Fruit fly (Drosophila melanogaster) whole organism, embryonic: ENCODE measurements around the gene beag.

Source experiments
- Aef1 ChIP-seq: fragments of 200-800 bp; sonication (Bioruptor generic); IDR thresholded peaks from 3 replicates; pipeline ENCODE4 v1.3.6; 2022; ENCODE audit warnings: missing biosample characterization, missing genetic modification characterization
- CG10366 ChIP-seq: fragments of 200-800 bp; sonication (Bioruptor generic); IDR thresholded peaks from 2 replicates; pipeline ENCODE4 v1.3.6; 2022; ENCODE audit warnings: missing biosample characterization, missing genetic modification characterization
- CG11695 ChIP-seq: fragments of 200-800 bp; sonication (Bioruptor generic); IDR thresholded peaks from 3 replicates; pipeline ENCODE4 v1.3.6; 2022; ENCODE audit warnings: missing biosample characterization, missing genetic modification characterization
- CG11696 ChIP-seq: fragments of 200-800 bp; sonication (Bioruptor generic); IDR thresholded peaks from 2 replicates; pipeline ENCODE4 v1.3.6; 2022; ENCODE audit warnings: missing biosample characterization, missing genetic modification characterization
- CG1233 ChIP-seq: fragments of 200-800 bp; sonication (Bioruptor generic); optimal IDR thresholded peaks from 4 replicates; lab custom pipeline; 2018; ENCODE audit warnings: missing biosample characterization, mild to moderate bottlenecking, missing genetic modification characterization
- CG16863 ChIP-seq: fragments of 200-800 bp; sonication (Bioruptor generic); optimal IDR thresholded peaks from 3 replicates; lab custom pipeline; 2016; ENCODE audit warnings: missing biosample characterization, missing genetic modification characterization
- CG17612 ChIP-seq: fragments of 200-800 bp; sonication (Bioruptor generic); IDR thresholded peaks from 2 replicates; pipeline ENCODE4 v1.3.6; 2022; ENCODE audit warnings: missing biosample characterization, missing genetic modification characterization
- CG2129 ChIP-seq: fragments of 200-800 bp; sonication (Bioruptor generic); IDR thresholded peaks from 2 replicates; pipeline ENCODE4 v1.3.6; 2022; ENCODE audit warnings: missing biosample characterization, missing genetic modification characterization; ENCODE audit not compliant: partially characterized antibody
- CG30403 ChIP-seq: fragments of 200-800 bp; sonication (Bioruptor generic); optimal IDR thresholded peaks from 3 replicates; lab custom pipeline; 2016; ENCODE audit warnings: missing biosample characterization, missing genetic modification characterization
- CG4617 ChIP-seq: fragments of 200-800 bp; sonication (Bioruptor generic); optimal IDR thresholded peaks from 3 replicates; lab custom pipeline; 2016; ENCODE audit warnings: missing biosample characterization, missing genetic modification characterization, borderline replicate concordance
- CG5953 ChIP-seq: fragments of 200-800 bp; sonication (Bioruptor generic); IDR thresholded peaks from 2 replicates; pipeline ENCODE4 v1.3.6; 2022; ENCODE audit warnings: missing biosample characterization, missing genetic modification characterization
- CG6813 ChIP-seq: fragments of 200-800 bp; sonication (Bioruptor generic); optimal IDR thresholded peaks from 2 replicates; lab custom pipeline; 2017; ENCODE audit warnings: missing biosample characterization, missing genetic modification characterization, mild to moderate bottlenecking, moderate library complexity, missing genetic modification reagents
- CG7786 ChIP-seq: fragments of 200-800 bp; sonication (Bioruptor generic); optimal IDR thresholded peaks from 2 replicates; lab custom pipeline; 2016; ENCODE audit warnings: missing biosample characterization, missing genetic modification characterization
- CG7963 ChIP-seq: fragments of 200-800 bp; sonication (Bioruptor generic); IDR thresholded peaks from 3 replicates; pipeline ENCODE4 v1.3.6; 2022; ENCODE audit warnings: missing biosample characterization, missing genetic modification characterization; ENCODE audit not compliant: partially characterized antibody
- CG9727 ChIP-seq: fragments of 200-800 bp; sonication (Bioruptor generic); optimal IDR thresholded peaks from 3 replicates; lab custom pipeline; 2017; ENCODE audit warnings: missing biosample characterization, mild to moderate bottlenecking, missing genetic modification characterization
- Ets97D ChIP-seq: fragments of 200-800 bp; sonication (Bioruptor generic); optimal IDR thresholded peaks from 3 replicates; lab custom pipeline; 2016; ENCODE audit warnings: missing biosample characterization, missing genetic modification characterization
- Fer2 ChIP-seq: fragments of 200-800 bp; sonication (Bioruptor generic); optimal IDR thresholded peaks from 2 replicates; lab custom pipeline; 2018; ENCODE audit warnings: missing biosample characterization, mild to moderate bottlenecking, missing genetic modification characterization, moderate library complexity
- GATAe ChIP-seq: fragments of 200-800 bp; sonication (Bioruptor generic); conservative IDR thresholded peaks from 2 replicates; pipeline ENCODE4 v1.3.6; 2022; ENCODE audit warnings: missing biosample characterization, missing genetic modification characterization
- Kr ChIP-seq: fragments of 200-800 bp; sonication (Bioruptor generic); optimal IDR thresholded peaks from 2 replicates; lab custom pipeline; 2017; ENCODE audit warnings: missing biosample characterization, mild to moderate bottlenecking, missing genetic modification characterization
- MBD-R2 ChIP-seq: fragments of 200-800 bp; sonication (Bioruptor generic); IDR thresholded peaks from 2 replicates; pipeline ENCODE4 v1.3.6; 2022; ENCODE audit warnings: missing biosample characterization, missing genetic modification characterization
- Max ChIP-seq: fragments of 200-800 bp; sonication (Bioruptor generic); optimal IDR thresholded peaks from 2 replicates; lab custom pipeline; 2016; ENCODE audit warnings: missing biosample characterization, mild to moderate bottlenecking, missing genetic modification characterization
- Meics ChIP-seq: fragments of 200-800 bp; sonication (Bioruptor generic); optimal IDR thresholded peaks from 2 replicates; lab custom pipeline; 2017; ENCODE audit warnings: missing biosample characterization, mild to moderate bottlenecking, missing genetic modification characterization
- Mes4 ChIP-seq: fragments of 200-800 bp; sonication (Bioruptor generic); optimal IDR thresholded peaks from 2 replicates; lab custom pipeline; 2016; ENCODE audit warnings: missing biosample characterization, missing genetic modification characterization
- Myb ChIP-seq: fragments of 200-800 bp; sonication (Bioruptor generic); optimal IDR thresholded peaks from 2 replicates; lab custom pipeline; 2016; ENCODE audit warnings: missing biosample characterization, missing genetic modification characterization
- NK7.1 ChIP-seq: fragments of 200-800 bp; sonication (Bioruptor generic); optimal IDR thresholded peaks from 3 replicates; lab custom pipeline; 2016; ENCODE audit warnings: missing biosample characterization, missing genetic modification characterization
- Optix ChIP-seq: fragments of 200-800 bp; sonication (Bioruptor generic); IDR thresholded peaks from 3 replicates; pipeline ENCODE4 v1.3.6; 2022; ENCODE audit warnings: missing biosample characterization, missing genetic modification characterization
- Ravus ChIP-seq: fragments of 200-800 bp; sonication (Bioruptor generic); IDR thresholded peaks from 2 replicates; pipeline ENCODE4 v1.3.6; 2022; ENCODE audit warnings: missing biosample characterization, missing genetic modification characterization
- Stat92E ChIP-seq, 3 experiments: fragments of >200 bp in 2 of 3; fragments of 200-800 bp in 1 of 3; sonication (Bioruptor generic) in 1 of 3; optimal IDR thresholded peaks; 2 replicates each; lab custom pipeline; 2017 to 2019; ENCODE audit warnings: missing biosample characterization in 3 of 3, missing genetic modification characterization in 3 of 3, mild to moderate bottlenecking in 1 of 3, moderate library complexity in 1 of 3
- al ChIP-seq: fragments of 200-800 bp; sonication (Bioruptor generic); IDR thresholded peaks from 2 replicates; pipeline ENCODE4 v1.3.6; 2022; ENCODE audit warnings: missing biosample characterization, missing genetic modification characterization
- ash1 ChIP-seq: fragments of 200-800 bp; sonication (Bioruptor generic); optimal IDR thresholded peaks from 2 replicates; lab custom pipeline; 2018; ENCODE audit warnings: missing biosample characterization, mild to moderate bottlenecking, missing genetic modification characterization
- ci ChIP-seq: fragments of 200-800 bp; sonication (Bioruptor generic); IDR thresholded peaks from 3 replicates; pipeline ENCODE4 v1.3.6; 2022; ENCODE audit warnings: missing biosample characterization, missing genetic modification characterization
- dan ChIP-seq: fragments of 200-800 bp; sonication (Bioruptor generic); IDR thresholded peaks from 2 replicates; pipeline ENCODE4 v1.3.6; 2022; ENCODE audit warnings: missing biosample characterization, missing genetic modification characterization
- dmrt99B ChIP-seq: fragments of 200-800 bp; sonication (Bioruptor generic); optimal IDR thresholded peaks from 2 replicates; lab custom pipeline; 2018; ENCODE audit warnings: missing biosample characterization, mild to moderate bottlenecking, missing genetic modification characterization, moderate library complexity
- ewg ChIP-seq: fragments of 200-800 bp; sonication (Bioruptor generic); optimal IDR thresholded peaks from 3 replicates; lab custom pipeline; 2017; ENCODE audit warnings: mild to moderate bottlenecking, missing biosample characterization, missing genetic modification reagents, missing genetic modification characterization
- fd102C ChIP-seq: fragments of 200-800 bp; sonication (Bioruptor generic); optimal IDR thresholded peaks from 2 replicates; lab custom pipeline; 2018; ENCODE audit warnings: missing biosample characterization, mild to moderate bottlenecking, missing genetic modification characterization, moderate library complexity
- gcm ChIP-seq: fragments of 200-800 bp; sonication (Bioruptor generic); optimal IDR thresholded peaks from 2 replicates; lab custom pipeline; 2019; ENCODE audit warnings: missing biosample characterization, mild to moderate bottlenecking, missing genetic modification characterization, moderate library complexity
- grau ChIP-seq: fragments of 200-800 bp; optimal IDR thresholded peaks from 3 replicates; lab custom pipeline; 2019; ENCODE audit warnings: missing biosample characterization, mild to moderate bottlenecking, missing genetic modification characterization, moderate library complexity
- gt ChIP-seq: fragments of 200-800 bp; sonication (Bioruptor generic); IDR thresholded peaks from 2 replicates; pipeline ENCODE4 v1.3.6; 2022; ENCODE audit warnings: missing biosample characterization, missing genetic modification characterization
- lmd ChIP-seq: fragments of 200-800 bp; sonication (Bioruptor generic); IDR thresholded peaks from 2 replicates; pipeline ENCODE4 v1.3.6; 2022; ENCODE audit warnings: missing biosample characterization, missing genetic modification characterization
- otp ChIP-seq: fragments of 200-800 bp; sonication (Bioruptor generic); IDR thresholded peaks from 3 replicates; pipeline ENCODE4, ENCODE4 v1.3.6; 2022; ENCODE audit warnings: missing biosample characterization, missing genetic modification characterization
- pb ChIP-seq: fragments of 200-800 bp; sonication (Bioruptor generic); optimal IDR thresholded peaks from 3 replicates; lab custom pipeline; 2016; ENCODE audit warnings: missing biosample characterization, missing genetic modification characterization
- run ChIP-seq: fragments of 200-800 bp; sonication (Bioruptor generic); optimal IDR thresholded peaks from 3 replicates; lab custom pipeline; 2018; ENCODE audit warnings: missing biosample characterization, mild to moderate bottlenecking, missing genetic modification characterization
- sens ChIP-seq: fragments of 200-800 bp; sonication (Bioruptor generic); peaks from one replicate; lab custom pipeline; 2016; ENCODE audit warnings: missing biosample characterization, missing genetic modification characterization
- sens-2 ChIP-seq: fragments of 200-800 bp; sonication (Bioruptor generic); IDR thresholded peaks from 2 replicates; pipeline ENCODE4 v1.3.6; 2022; ENCODE audit warnings: missing biosample characterization, missing genetic modification characterization
- seq ChIP-seq: fragments of 200-800 bp; sonication (Bioruptor generic); IDR thresholded peaks from 2 replicates; pipeline ENCODE4 v1.3.6; 2022; ENCODE audit warnings: missing biosample characterization, missing genetic modification characterization
- so ChIP-seq: fragments of 200-800 bp; sonication (Bioruptor generic); IDR thresholded peaks from 3 replicates; pipeline ENCODE4 v1.3.6; 2022; ENCODE audit warnings: missing biosample characterization, missing genetic modification characterization
- sob ChIP-seq: fragments of 200-800 bp; sonication (Bioruptor generic); IDR thresholded peaks from 2 replicates; pipeline ENCODE4 v1.3.6; 2022; ENCODE audit warnings: missing biosample characterization, missing genetic modification characterization
- toy ChIP-seq: fragments of 200-800 bp; sonication (Bioruptor generic); IDR thresholded peaks from 2 replicates; pipeline ENCODE4 v1.3.6; 2022; ENCODE audit warnings: missing biosample characterization, missing genetic modification characterization
- tup ChIP-seq: fragments of 200-800 bp; sonication (Bioruptor generic); optimal IDR thresholded peaks from 2 replicates; lab custom pipeline; 2016; ENCODE audit warnings: missing biosample characterization, mild to moderate bottlenecking, missing genetic modification characterization, moderate library complexity
- vnd ChIP-seq: fragments of 200-800 bp; sonication (Bioruptor generic); IDR thresholded peaks from 3 replicates; pipeline ENCODE4 v1.3.6; 2022; ENCODE audit warnings: missing biosample characterization, missing genetic modification characterization; ENCODE audit not compliant: partially characterized antibody

The beag gene

DNA sequence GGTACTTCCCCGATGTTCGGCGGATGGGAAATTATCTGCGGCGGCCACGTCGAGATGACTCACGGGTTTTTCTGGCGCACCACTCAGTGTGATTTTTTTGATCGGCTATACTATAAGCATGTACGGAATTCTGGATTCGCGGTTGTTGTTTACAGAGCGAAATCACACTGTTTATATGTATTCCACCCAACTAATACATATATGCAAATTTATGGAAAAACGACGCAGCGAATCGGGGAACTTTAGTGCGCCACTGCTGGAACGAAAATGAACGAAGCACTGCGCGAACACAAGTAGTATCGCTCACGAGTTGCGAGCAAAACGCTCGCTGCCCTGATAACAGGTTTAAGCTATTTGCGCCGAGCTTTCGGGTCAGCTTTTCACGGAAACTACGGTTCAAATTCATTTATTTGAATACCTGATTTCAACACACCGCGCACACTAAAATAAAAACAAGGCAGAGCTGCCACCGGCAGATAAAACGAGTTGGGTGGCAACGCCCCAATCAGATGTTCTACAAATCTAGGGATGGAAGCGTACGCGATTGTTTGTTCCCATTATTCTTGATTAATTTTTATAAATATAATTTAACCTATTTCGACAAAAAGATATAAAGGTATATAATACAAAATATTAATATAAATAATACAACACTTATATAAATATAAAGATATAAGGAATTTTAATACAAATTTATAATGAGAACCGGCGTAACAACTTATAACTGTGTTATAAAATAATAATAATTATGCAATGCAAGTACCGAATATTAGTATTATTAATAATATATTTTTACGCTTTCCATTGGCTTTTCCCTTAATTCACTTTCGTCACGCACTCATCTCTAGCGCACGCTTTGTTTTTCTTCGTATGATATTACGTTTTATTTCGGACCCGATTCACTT, 17.1 kb downstream of the beag start, which contains the start of gene Rel (continued):
- TF ChIP-seq NK7.1 (no peak), CG7963 (no peak), vnd (GFP tag; lab: Robert Waterston, UW) (no peak), tup (GFP tag; lab: Kevin White, UChicago) (no peak), Aef1 (GFP tag; lab: Robert Waterston, UW) (no peak), CG7786 (GFP tag; lab: Kevin White, UChicago) (no peak), Max (GFP tag; lab: Kevin White, UChicago) (peak; percentile 56), gt (GFP tag; lab: Robert Waterston, UW) (no peak), ewg (GFP tag; lab: Kevin White, UChicago) (peak; percentile 49), sens (GFP tag; lab: Kevin White, UChicago) (peak; percentile 66), ash1 (GFP tag; lab: Kevin White, UChicago) (no peak), CG6813 (GFP tag; lab: Kevin White, UChicago) (peak; percentile 39), dmrt99B (tag; lab: Kevin White, UChicago) (peak; percentile 73), lmd (GFP tag; lab: Robert Waterston, UW) (no peak), CG17612 (GFP tag; lab: Robert Waterston, UW) (no peak), Mes4 (GFP tag; lab: Kevin White, UChicago) (no peak), CG4617 (peak; percentile 29), CG5953 (GFP tag; lab: Robert Waterston, UW) (no peak), so (GFP tag; lab: Robert Waterston, UW) (no peak), grau (tag; lab: Kevin White, UChicago) (peak; percentile 85), CG16863 (GFP tag; lab: Kevin White, UChicago) (no peak), Ets97D (GFP tag; lab: Kevin White, UChicago) (peak; percentile 14), ci (GFP tag; lab: Robert Waterston, UW) (no peak), toy (GFP tag; lab: Robert Waterston, UW) (no peak), Meics (peak; percentile 78), CG30403 (peak; percentile 62), seq (GFP tag; lab: Robert Waterston, UW) (no peak), Stat92E (GFP tag; optimal IDR thresholded peaks at IDR 0.05; lab: Kevin White, UChicago) (no peak), Myb (GFP tag; lab: Kevin White, UChicago) (peak; percentile 73), GATAe (GFP tag; lab: Robert Waterston, UW) (no peak), sens-2 (GFP tag; lab: Robert Waterston, UW) (no peak), Kr (GFP tag; lab: Kevin White, UChicago) (no peak), Fer2 (tag; lab: Kevin White, UChicago) (peak; percentile 37), CG2129 (GFP tag; lab: Robert Waterston, UW) (no peak), pb (GFP tag; lab: Kevin White, UChicago) (peak; percentile 34), otp (GFP tag; lab: Robert Waterston, UW) (no peak), sob (GFP tag; lab: Robert Waterston, UW) (no peak), CG11695 (GFP tag; lab: Robert Waterston, UW) (no peak), dan (no peak), Ravus (no peak), al (GFP tag; lab: Robert Waterston, UW) (no peak), MBD-R2 (GFP tag; lab: Robert Waterston, UW) (no peak), CG10366 (GFP tag; lab: Robert Waterston, UW) (no peak), gcm (GFP tag; lab: Kevin White, UChicago) (peak; percentile 64), CG1233 (peak; percentile 42), CG9727 (peak; percentile 81), fd102C (no peak), CG11696 (GFP tag; lab: Robert Waterston, UW) (no peak), Optix (GFP tag; lab: Robert Waterston, UW) (no peak), run (tag; lab: Kevin White, UChicago) (peak; percentile 9)
